Fruit fly (Drosophila melanogaster) whole organism, prepupa: Measurements from ENCODE around the gene Pop2.

Experiments
- CG10631 ChIP-seq: fragments of 200-800 bp; sonication (Bioruptor generic); optimal IDR thresholded peaks from 2 replicates; lab custom pipeline; 2016; ENCODE audit warnings: missing biosample characterization, missing genetic modification characterization
- CG10669 ChIP-seq: fragments of 200-800 bp; sonication (Bioruptor generic); optimal IDR thresholded peaks from 3 replicates; lab custom pipeline; 2018; ENCODE audit warnings: missing biosample characterization, mild to moderate bottlenecking, missing genetic modification characterization, moderate library complexity
- CG11294 ChIP-seq: fragments of 200-800 bp; sonication (Bioruptor generic); IDR thresholded peaks from 2 replicates; pipeline ENCODE4 v1.3.6; 2022; ENCODE audit warnings: missing biosample characterization, missing genetic modification characterization
- CG15336 ChIP-seq: fragments of 200-800 bp; sonication (Bioruptor generic); IDR thresholded peaks from 2 replicates; pipeline ENCODE4 v1.3.6; 2022; ENCODE audit warnings: missing biosample characterization, missing genetic modification characterization
- CG1621 ChIP-seq: fragments of 200-800 bp; sonication (Bioruptor generic); optimal IDR thresholded peaks from 3 replicates; lab custom pipeline; 2018; ENCODE audit warnings: missing biosample characterization, mild to moderate bottlenecking, missing genetic modification characterization
- CG16779 ChIP-seq: fragments of 200-800 bp; sonication (Bioruptor generic); optimal IDR thresholded peaks from 3 replicates; lab custom pipeline; 2017; ENCODE audit warnings: missing biosample characterization, mild to moderate bottlenecking, missing genetic modification characterization
- CG3032 ChIP-seq: fragments of 200-800 bp; optimal IDR thresholded peaks from 2 replicates; lab custom pipeline; 2019; ENCODE audit warnings: missing biosample characterization, mild to moderate bottlenecking, missing genetic modification characterization, moderate library complexity
- CG31627 ChIP-seq: fragments of 200-800 bp; sonication (Bioruptor generic); optimal IDR thresholded peaks from 3 replicates; lab custom pipeline; 2016; ENCODE audit warnings: missing biosample characterization, missing genetic modification characterization
- CG32006 ChIP-seq: fragments of 200-800 bp; sonication (Bioruptor generic); optimal IDR thresholded peaks from 3 replicates; lab custom pipeline; 2017; ENCODE audit warnings: missing biosample characterization, mild to moderate bottlenecking, missing genetic modification characterization
- CG34406 ChIP-seq: fragments of 200-800 bp; sonication (Bioruptor generic); optimal IDR thresholded peaks from 3 replicates; lab custom pipeline; 2016; ENCODE audit warnings: missing biosample characterization, missing genetic modification characterization
- CG4318 ChIP-seq: fragments of 200-800 bp; sonication (Bioruptor generic); optimal IDR thresholded peaks from 3 replicates; lab custom pipeline; 2017; ENCODE audit warnings: missing biosample characterization, mild to moderate bottlenecking, missing genetic modification characterization
- CG6163 ChIP-seq: fragments of 200-800 bp; sonication (Bioruptor generic); IDR thresholded peaks from 3 replicates; pipeline ENCODE4 v1.3.6; 2022; ENCODE audit warnings: missing biosample characterization, missing genetic modification characterization
- CG6276 ChIP-seq: fragments of 200-800 bp; sonication (Bioruptor generic); optimal IDR thresholded peaks from 2 replicates; lab custom pipeline; 2017; ENCODE audit warnings: missing biosample characterization, mild to moderate bottlenecking, missing genetic modification characterization
- CG6854 ChIP-seq: fragments of 200-800 bp; sonication (Bioruptor generic); optimal IDR thresholded peaks from 2 replicates; lab custom pipeline; 2017; ENCODE audit warnings: missing biosample characterization, mild to moderate bottlenecking, missing genetic modification characterization
- CG8119 ChIP-seq: fragments of 200-800 bp; sonication (Bioruptor generic); IDR thresholded peaks from 3 replicates; pipeline ENCODE4 v1.3.6; 2022; ENCODE audit warnings: missing biosample characterization, missing genetic modification characterization
- CG8319 ChIP-seq: fragments of 200-800 bp; sonication (Bioruptor generic); optimal IDR thresholded peaks from 3 replicates; lab custom pipeline; 2016; ENCODE audit warnings: missing biosample characterization, missing genetic modification characterization
- CG8632 ChIP-seq: fragments of 200-800 bp; sonication (Bioruptor generic); optimal IDR thresholded peaks from 3 replicates; lab custom pipeline; 2016; ENCODE audit warnings: missing biosample characterization, missing genetic modification characterization
- Eip78C ChIP-seq: fragments of 200-800 bp; sonication (Bioruptor generic); peaks from one replicate; lab custom pipeline; 2016; ENCODE audit warnings: missing biosample characterization, missing genetic modification characterization
- Ets96B ChIP-seq: fragments of 200-800 bp; optimal IDR thresholded peaks from 2 replicates; lab custom pipeline; 2019; ENCODE audit warnings: missing biosample characterization, mild to moderate bottlenecking, missing genetic modification characterization, moderate library complexity
- Gug ChIP-seq: fragments of 200-800 bp; sonication (Bioruptor generic); IDR thresholded peaks from 2 replicates; pipeline ENCODE4 v1.3.6; 2022; ENCODE audit warnings: missing biosample characterization, missing genetic modification characterization
- Hr39 ChIP-seq: fragments of 200-800 bp; sonication (Bioruptor generic); optimal IDR thresholded peaks from 2 replicates; lab custom pipeline; 2016; ENCODE audit warnings: missing biosample characterization, missing genetic modification characterization
- Hr4 ChIP-seq: fragments of 200-800 bp; sonication (Bioruptor generic); optimal IDR thresholded peaks from 3 replicates; lab custom pipeline; 2016; ENCODE audit warnings: missing biosample characterization, missing genetic modification characterization
- Met ChIP-seq: fragments of 200-800 bp; sonication (Bioruptor generic); optimal IDR thresholded peaks from 3 replicates; lab custom pipeline; 2016; ENCODE audit warnings: missing biosample characterization, missing genetic modification characterization
- OdsH ChIP-seq: fragments of 200-800 bp; sonication (Bioruptor generic); optimal IDR thresholded peaks from 3 replicates; lab custom pipeline; 2016; ENCODE audit warnings: missing biosample characterization, missing genetic modification characterization
- Sox14 ChIP-seq: fragments of 200-800 bp; sonication (Bioruptor generic); optimal IDR thresholded peaks from 3 replicates; lab custom pipeline; 2016; ENCODE audit warnings: missing biosample characterization, missing genetic modification characterization
- Sox15 ChIP-seq: fragments of 200-800 bp; sonication (Bioruptor generic); optimal IDR thresholded peaks from 3 replicates; lab custom pipeline; 2016; ENCODE audit warnings: missing biosample characterization, missing genetic modification characterization
- acj6 ChIP-seq: fragments of 200-800 bp; sonication (Bioruptor generic); optimal IDR thresholded peaks from 3 replicates; lab custom pipeline; 2016; ENCODE audit warnings: missing biosample characterization, missing genetic modification characterization
- dsx ChIP-seq: fragments of 200-800 bp; optimal IDR thresholded peaks from 3 replicates; lab custom pipeline; 2019; ENCODE audit warnings: missing biosample characterization, mild to moderate bottlenecking, missing genetic modification characterization, moderate library complexity; ENCODE audit not compliant: poor library complexity, severe bottlenecking
- eg ChIP-seq: fragments of 200-800 bp; sonication (Bioruptor generic); IDR thresholded peaks from 3 replicates; pipeline ENCODE4 v1.3.6; 2022; ENCODE audit warnings: missing biosample characterization, missing genetic modification characterization
- esn ChIP-seq: fragments of 200-800 bp; sonication (Bioruptor generic); optimal IDR thresholded peaks from 2 replicates; lab custom pipeline; 2016; ENCODE audit warnings: missing biosample characterization, mild to moderate bottlenecking, missing genetic modification characterization, moderate library complexity
- fd85E ChIP-seq: fragments of 200-800 bp; sonication (Bioruptor generic); optimal IDR thresholded peaks from 3 replicates; lab custom pipeline; 2016; ENCODE audit warnings: missing biosample characterization, missing genetic modification characterization
- fkh ChIP-seq: fragments of 200-800 bp; sonication (Bioruptor generic); optimal IDR thresholded peaks from 3 replicates; lab custom pipeline; 2017; ENCODE audit warnings: missing biosample characterization, mild to moderate bottlenecking, missing genetic modification characterization, moderate library complexity
- lz ChIP-seq: fragments of 200-800 bp; sonication (Bioruptor generic); optimal IDR thresholded peaks from 3 replicates; lab custom pipeline; 2016; ENCODE audit warnings: missing biosample characterization, missing genetic modification characterization
- spab ChIP-seq: fragments of 200-800 bp; sonication (Bioruptor generic); optimal IDR thresholded peaks from 2 replicates; lab custom pipeline; 2017; ENCODE audit warnings: missing biosample characterization, mild to moderate bottlenecking, missing genetic modification characterization, missing genetic modification reagents
- ss ChIP-seq, 2 experiments: fragments of 200-800 bp; sonication (Bioruptor generic); optimal IDR thresholded peaks; 2 replicates in 1 of 2; 3 replicates in 1 of 2; lab custom pipeline; 2017 to 2018; ENCODE audit warnings: mild to moderate bottlenecking in 2 of 2, missing biosample characterization in 2 of 2, missing genetic modification characterization in 2 of 2, moderate library complexity in 1 of 2
- svp ChIP-seq: fragments of 200-800 bp; sonication (Bioruptor generic); peaks from one replicate; lab custom pipeline; 2016; ENCODE audit warnings: missing biosample characterization, missing genetic modification characterization
- topi ChIP-seq: fragments of 200-800 bp; sonication (Bioruptor generic); optimal IDR thresholded peaks from 3 replicates; lab custom pipeline; 2016; ENCODE audit warnings: missing biosample characterization, missing genetic modification characterization
- vri ChIP-seq: fragments of 200-800 bp; sonication (Bioruptor generic); optimal IDR thresholded peaks from 3 replicates; lab custom pipeline; 2016; ENCODE audit warnings: missing biosample characterization, mild to moderate bottlenecking, missing genetic modification characterization

The Pop2 gene

DNA sequence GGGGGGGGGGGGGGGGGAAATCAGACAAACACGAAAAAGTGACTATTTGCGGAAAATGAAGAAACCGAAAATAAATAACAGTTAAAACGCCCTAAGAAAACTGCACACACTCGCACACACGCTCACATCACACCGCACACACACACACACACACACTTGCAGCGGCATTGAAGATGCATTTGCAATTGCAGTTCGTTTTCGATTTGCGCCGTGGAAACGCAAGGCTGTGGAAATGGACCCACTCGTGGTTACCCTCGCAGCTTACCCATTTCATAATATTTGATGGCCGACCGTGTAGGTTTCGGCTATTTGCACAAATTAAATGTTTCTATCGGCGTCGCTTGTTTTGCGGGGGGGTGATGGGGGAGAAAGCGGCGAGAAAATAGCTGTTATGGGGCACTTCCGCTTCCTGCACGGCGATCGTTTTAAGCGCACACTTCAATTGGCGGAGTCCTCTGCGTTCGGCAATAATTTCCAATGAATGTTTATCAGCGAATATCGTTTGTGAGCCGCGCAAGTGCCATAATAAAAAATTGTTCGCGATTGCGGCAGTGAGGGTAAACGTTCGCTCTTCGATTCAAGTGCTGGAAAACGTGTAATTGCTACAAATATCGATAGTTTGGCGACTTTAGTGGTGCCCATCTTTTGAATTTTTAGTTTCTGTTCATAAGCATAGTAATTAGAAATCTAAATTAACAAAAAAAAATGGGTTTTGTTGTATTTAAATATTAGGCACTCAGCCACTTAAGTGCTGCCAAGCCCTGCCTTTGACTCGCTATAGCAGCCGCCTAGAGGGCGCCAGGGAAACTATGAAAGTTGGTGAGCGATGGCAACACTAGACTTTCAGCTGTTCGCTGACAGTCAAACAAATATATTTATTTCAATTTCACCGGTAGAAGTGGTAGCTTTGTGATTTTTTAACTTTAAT, at the start of gene Pop2, which contains the start of gene CG6928 (continued):
- TF ChIP-seq Sox15 (peak; percentile 51), CG8319 (GFP tag; lab: Kevin White, UChicago) (peak; percentile 35), CG11294 (GFP tag; lab: Robert Waterston, UW) (peak; percentile 19; the same call in 1 of the 2 replicates), CG1621 (tag; lab: Kevin White, UChicago) (no peak), CG6854 (no peak), svp (GFP tag; lab: Kevin White, UChicago) (no peak), lz (peak; percentile 79), CG8632 (GFP tag; lab: Kevin White, UChicago) (no peak)

DNA sequence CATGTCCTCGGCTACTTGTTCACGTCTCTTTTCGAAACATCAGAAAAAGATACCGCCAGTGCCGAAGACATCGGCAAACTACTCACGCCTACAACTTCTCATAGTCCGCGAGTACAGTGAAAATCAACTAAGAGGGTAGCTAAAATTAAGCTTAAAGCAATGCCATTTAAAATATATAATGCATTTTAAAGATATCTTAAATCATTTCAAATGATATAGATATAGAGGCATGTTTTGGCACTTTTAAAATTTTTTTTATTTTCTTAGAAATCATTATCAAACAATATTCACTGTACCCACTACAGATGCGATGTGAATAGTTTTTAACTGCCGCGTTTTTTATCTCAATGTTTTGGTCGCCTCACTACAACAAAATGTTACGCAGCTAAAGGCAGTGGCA, 47.9 kb upstream of the Pop2 start:
- TF ChIP-seq Hr4 (GFP tag; lab: Kevin White, UChicago) (peak; percentile 6), Gug (GFP tag; lab: Robert Waterston, UW) (peak; percentile 40; the same call in 1 of the 2 replicates), Eip78C (peak; percentile 81), CG32006 (GFP tag; lab: Kevin White, UChicago) (peak; percentile 33), eg (peak; percentile 63), OdsH (GFP tag; lab: Kevin White, UChicago) (no peak), CG8119 (GFP tag; lab: Robert Waterston, UW) (peak; percentile 70; the same call in 2 of the 3 replicates), Ets96B (peak; percentile 21), CG10669 (GFP tag; lab: Kevin White, UChicago) (peak; percentile 21), ss (GFP tag; optimal IDR thresholded peaks at IDR 0.05; lab: Kevin White, UChicago) (no peak), dsx (peak; percentile 26), CG15336 (GFP tag; lab: Robert Waterston, UW) (peak; percentile 79), CG10631 (GFP tag; lab: Kevin White, UChicago) (peak; percentile 38), Sox14 (GFP tag; lab: Kevin White, UChicago) (no peak), CG3032 (tag; lab: Kevin White, UChicago) (peak; percentile 2), CG31627 (GFP tag; lab: Kevin White, UChicago) (no peak), CG4318 (GFP tag; lab: Kevin White, UChicago) (peak; percentile 7), CG6276 (GFP tag; lab: Kevin White, UChicago) (peak; percentile 17)

DNA sequence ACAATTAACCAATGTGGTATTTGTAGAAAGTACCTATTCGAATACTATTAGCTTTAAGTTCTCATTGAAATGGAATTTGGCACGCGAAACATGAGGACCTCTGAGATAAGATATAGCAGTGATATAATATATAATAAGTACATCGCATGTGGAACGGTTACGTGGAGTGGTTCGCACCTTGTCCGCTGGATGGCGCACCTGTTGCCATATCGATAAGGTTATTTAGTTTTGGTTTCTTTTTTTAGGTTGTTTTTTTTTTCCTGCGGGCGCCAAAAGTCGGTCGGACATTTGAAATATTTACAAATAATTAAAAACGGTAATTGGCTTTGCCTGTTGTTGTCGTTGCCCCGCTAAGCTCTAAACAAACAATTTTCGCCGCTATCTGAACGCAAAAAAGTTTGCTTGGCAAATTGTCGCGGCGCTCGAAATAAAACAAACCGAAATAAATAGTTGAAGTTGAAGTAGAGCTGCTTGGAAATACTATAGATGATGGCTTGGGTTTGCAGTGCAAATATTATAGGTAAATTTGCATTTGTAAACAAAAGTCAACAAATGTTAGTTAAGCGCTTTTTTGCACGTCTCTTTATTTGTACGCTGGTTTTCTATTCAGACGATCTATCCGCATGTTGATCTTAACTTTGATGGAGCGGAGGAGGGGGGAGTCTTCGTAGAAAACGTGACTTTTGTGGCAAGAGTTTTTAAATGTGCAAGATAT, 47.0 kb upstream of the Pop2 start:
- TF ChIP-seq topi (GFP tag; lab: Kevin White, UChicago) (no peak), CG6163 (0 out of 3 replicates have a peak, but pooled peaks have one; percentile 22), Hr39 (GFP tag; lab: Kevin White, UChicago) (no peak), vri (peak; percentile 25), fkh (GFP tag; lab: Kevin White, UChicago) (peak; percentile 51)

DNA sequence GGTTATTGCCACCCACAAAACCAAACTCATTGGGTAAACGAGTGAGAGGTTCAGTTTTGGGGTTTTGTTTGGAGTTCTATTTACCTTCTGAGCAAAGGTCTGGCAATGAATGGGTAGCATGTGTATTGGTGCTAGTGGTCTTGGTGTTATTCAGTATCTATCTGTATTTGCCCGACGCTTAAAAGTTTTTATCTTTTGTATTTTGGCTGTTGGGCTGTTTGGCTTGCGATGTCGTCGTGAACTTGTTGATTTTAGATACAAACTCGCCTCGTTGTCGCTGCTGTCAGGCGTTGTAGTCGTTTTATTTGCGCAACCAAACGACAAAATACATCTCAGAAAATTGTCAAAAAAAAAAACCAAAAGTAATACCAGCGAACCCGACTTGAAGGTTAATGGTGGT, 42.7 kb upstream of the Pop2 start:
- TF ChIP-seq fkh (GFP tag; lab: Kevin White, UChicago) = peak; percentile 95
- no peak for TF ChIP-seq lz

DNA sequence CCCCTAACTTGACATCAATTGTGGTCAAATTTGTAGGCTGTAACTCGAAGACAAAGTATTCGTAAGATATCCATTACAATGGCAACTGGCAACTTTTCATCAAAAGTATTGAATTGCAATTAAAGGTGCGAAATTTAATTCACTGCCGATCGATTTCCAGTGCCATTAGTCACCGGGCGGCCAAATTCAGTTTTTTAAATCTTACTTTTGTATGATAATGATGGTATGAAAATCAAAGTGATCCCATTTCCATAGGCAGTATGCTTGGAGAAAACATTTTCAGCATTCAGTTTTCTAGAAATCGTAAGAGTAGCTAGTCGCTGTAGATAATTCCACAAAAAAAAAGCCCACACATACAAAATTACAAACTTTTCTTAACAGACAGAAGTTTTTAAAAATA, 41.6 kb upstream of the Pop2 start, which contains the start of gene CG43638:
Gene CG43638 (plus strand): TSS at position 301 of the 400 bp plus-strand sequence.
- TF ChIP-seq vri = no peak
- TF ChIP-seq fd85E (GFP tag; lab: Kevin White, UChicago) = no peak
- TF ChIP-seq CG8119 (GFP tag; lab: Robert Waterston, UW) = no peak
- TF ChIP-seq esn (GFP tag; lab: Kevin White, UChicago) = no peak
- no peak for TF ChIP-seq fkh (GFP tag; lab: Kevin White, UChicago)
- no peak for TF ChIP-seq OdsH (GFP tag; lab: Kevin White, UChicago)
- no peak for TF ChIP-seq CG6854
- TF ChIP-seq CG6276 (GFP tag; lab: Kevin White, UChicago) = no peak
- TF ChIP-seq Met (GFP tag; lab: Kevin White, UChicago) = no peak
- TF ChIP-seq CG31627 (GFP tag; lab: Kevin White, UChicago) = no peak
- TF ChIP-seq eg = no peak
- TF ChIP-seq Eip78C = no peak
- no peak for TF ChIP-seq acj6 (GFP tag; lab: Kevin White, UChicago)
- no peak for TF ChIP-seq spab
- TF ChIP-seq dsx = no peak
- no peak for TF ChIP-seq CG8319 (GFP tag; lab: Kevin White, UChicago)
- no peak for TF ChIP-seq Hr39 (GFP tag; lab: Kevin White, UChicago)
- no peak for TF ChIP-seq Ets96B
- no peak for TF ChIP-seq CG16779 (tag; lab: Kevin White, UChicago)
- TF ChIP-seq CG34406 (GFP tag; lab: Kevin White, UChicago) = no peak
